Fruit fly (Drosophila melanogaster): ENCODE data around the gene Cpr65Ea.

Gene Cpr65Ea

dm6 chr3L:7094548-7095072, 8.2 kb upstream of the Cpr65Ea start, which contains the start of gene form3:
TSS of gene form3 (plus strand) at chr3L:7094818.
- TF ChIP-seq CG31627 (GFP tag; optimal IDR thresholded peaks at IDR 0.05) (no peak), spab (GFP tag; optimal IDR thresholded peaks at IDR 0.05) (no peak), topi (GFP tag; optimal IDR thresholded peaks at IDR 0.05) (no peak), CG3032 (tag; optimal IDR thresholded peaks at IDR 0.05) (no peak), CG1621 (tag; optimal IDR thresholded peaks at IDR 0.05) (peak; percentile 86), CG15336 (GFP tag; IDR thresholded peaks at IDR 0.05) (no peak), CG4318 (GFP tag; optimal IDR thresholded peaks at IDR 0.05) (no peak), CG34406 (GFP tag; optimal IDR thresholded peaks at IDR 0.05) (no peak), CG11902 (GFP tag; optimal IDR thresholded peaks at IDR 0.05) (no peak), Ets21C (GFP tag; optimal IDR thresholded peaks at IDR 0.05) (no peak), dsx (GFP tag; optimal IDR thresholded peaks at IDR 0.05; ENCODE audit: poor library complexity, severe bottlenecking) (peak; percentile 6), Eip78C (GFP tag) (peak; percentile 29), CG10631 (GFP tag; optimal IDR thresholded peaks at IDR 0.05) (no peak), Sox14 (GFP tag; optimal IDR thresholded peaks at IDR 0.05) (no peak), CG6854 (GFP tag; optimal IDR thresholded peaks at IDR 0.05) (peak; percentile 38), CG6163 (GFP tag; IDR thresholded peaks at IDR 0.05) (peak; percentile 39; the same call in 1 of the 3 replicates), OdsH (GFP tag; optimal IDR thresholded peaks at IDR 0.05) (no peak)

dm6 chr3L:7094020-7094419, 7.6 kb upstream of the Cpr65Ea start:
- TF ChIP-seq Hr39 (GFP tag; optimal IDR thresholded peaks at IDR 0.05) (no peak), cyc (GFP tag; optimal IDR thresholded peaks at IDR 0.05) (no peak), CG6163 (GFP tag; IDR thresholded peaks at IDR 0.05) (no peak), CG4318 (GFP tag; optimal IDR thresholded peaks at IDR 0.05) (no peak), spab (GFP tag; optimal IDR thresholded peaks at IDR 0.05) (no peak), net (GFP tag; optimal IDR thresholded peaks at IDR 0.05) (no peak)

- TF ChIP-seq fd85E (GFP tag; optimal IDR thresholded peaks at IDR 0.05): no peak
- no peak for TF ChIP-seq CG32006 (GFP tag; optimal IDR thresholded peaks at IDR 0.05)
- TF ChIP-seq eg (GFP tag; IDR thresholded peaks at IDR 0.05): no peak
- TF ChIP-seq CG11902 (GFP tag; optimal IDR thresholded peaks at IDR 0.05): no peak
- no peak for TF ChIP-seq dac (GFP tag; optimal IDR thresholded peaks at IDR 0.05)
- TF ChIP-seq pdm3 (GFP tag; optimal IDR thresholded peaks at IDR 0.05): no peak
- TF ChIP-seq Sox15 (GFP tag; optimal IDR thresholded peaks at IDR 0.05): no peak
- TF ChIP-seq CG11762 (GFP tag; optimal IDR thresholded peaks at IDR 0.05; ENCODE audit: insufficient read depth): no peak
- no peak for TF ChIP-seq svp (GFP tag)
- no peak for TF ChIP-seq Eip93F (GFP tag; optimal IDR thresholded peaks at IDR 0.05)
- TF ChIP-seq CG9139 (GFP tag; optimal IDR thresholded peaks at IDR 0.05): no peak
- no peak for TF ChIP-seq CG10631 (GFP tag; optimal IDR thresholded peaks at IDR 0.05)
These were observed 6.5 kb upstream of the Cpr65Ea start, which contains the start of gene Cpr65Ec for dm6 chr3L:7092904-7093303. TSS of gene Cpr65Ec (plus strand) at chr3L:7093204.

dm6 chr3L:7091331-7091904, 5.0 kb upstream of the Cpr65Ea start:
- TF ChIP-seq CG6854 (GFP tag; optimal IDR thresholded peaks at IDR 0.05): peak; percentile 0
- no peak for TF ChIP-seq Eip75B (GFP tag; optimal IDR thresholded peaks at IDR 0.05)
- TF ChIP-seq fd85E (GFP tag; optimal IDR thresholded peaks at IDR 0.05): no peak
- peak; percentile 62 for TF ChIP-seq svp (GFP tag)
- TF ChIP-seq esn (GFP tag; optimal IDR thresholded peaks at IDR 0.05): no peak
- no peak for TF ChIP-seq CG11762 (GFP tag; optimal IDR thresholded peaks at IDR 0.05; ENCODE audit: insufficient read depth)
- TF ChIP-seq Blimp-1 (GFP tag; optimal IDR thresholded peaks at IDR 0.05): peak; percentile 90
- no peak for TF ChIP-seq fd59A (GFP tag; optimal IDR thresholded peaks at IDR 0.05)

Data from whole organism, prepupa.